Fruit fly (Drosophila melanogaster) whole organism, pupa: ENCODE data around the gene CG43091.

Source experiments
- CG10348 ChIP-seq: fragments of 200-800 bp; sonication (Bioruptor generic); IDR thresholded peaks from 2 replicates; pipeline ENCODE4 v1.3.6; 2022; ENCODE audit warnings: missing biosample characterization, missing genetic modification characterization
- CG12605 ChIP-seq: fragments of 200-800 bp; sonication (Bioruptor generic); IDR thresholded peaks from 2 replicates; pipeline ENCODE4 v1.3.6; 2022; ENCODE audit warnings: missing biosample characterization, missing genetic modification characterization
- CG13204 ChIP-seq: fragments of 200-800 bp; sonication (Bioruptor generic); optimal IDR thresholded peaks from 2 replicates; lab custom pipeline; 2018; ENCODE audit warnings: missing biosample characterization, mild to moderate bottlenecking, missing genetic modification characterization, moderate library complexity
- CG14655 ChIP-seq: fragments of 200-800 bp; sonication (Bioruptor generic); optimal IDR thresholded peaks from 3 replicates; lab custom pipeline; 2017; ENCODE audit warnings: mild to moderate bottlenecking, missing biosample characterization, missing genetic modification reagents, missing genetic modification characterization
- CG32121 ChIP-seq: fragments of 200-800 bp; sonication (Bioruptor generic); IDR thresholded peaks from 2 replicates; pipeline ENCODE4 v1.3.6; 2022; ENCODE audit warnings: missing biosample characterization, missing genetic modification characterization
- CG9948 ChIP-seq: fragments of 200-800 bp; sonication (Bioruptor generic); optimal IDR thresholded peaks from 2 replicates; lab custom pipeline; 2018; ENCODE audit warnings: missing biosample characterization, mild to moderate bottlenecking, missing genetic modification characterization, moderate library complexity
- D1 ChIP-seq: fragments of 200-800 bp; sonication (Bioruptor generic); optimal IDR thresholded peaks from 2 replicates; lab custom pipeline; 2018; ENCODE audit warnings: missing biosample characterization, mild to moderate bottlenecking, missing genetic modification characterization, moderate library complexity
- EcR ChIP-seq: fragments of 200-800 bp; sonication (Bioruptor generic); optimal IDR thresholded peaks from 3 replicates; lab custom pipeline; 2019; ENCODE audit warnings: missing biosample characterization, missing genetic modification characterization, mild to moderate bottlenecking, moderate library complexity, missing genetic modification reagents
- Ets98B ChIP-seq: fragments of 200-800 bp; sonication (Bioruptor generic); IDR thresholded peaks from 2 replicates; pipeline ENCODE4 v1.3.6; 2022; ENCODE audit warnings: missing biosample characterization, missing genetic modification characterization
- Pif1B ChIP-seq: fragments of 200-800 bp; sonication (Bioruptor generic); optimal IDR thresholded peaks from 3 replicates; lab custom pipeline; 2016; ENCODE audit warnings: missing biosample characterization, missing genetic modification characterization
- Snoo ChIP-seq: fragments of 200-800 bp; sonication (Bioruptor generic); optimal IDR thresholded peaks from 3 replicates; lab custom pipeline; 2017; ENCODE audit warnings: missing biosample characterization, mild to moderate bottlenecking, missing genetic modification characterization, inconsistent platforms
- fd96Ca ChIP-seq: fragments of 200-800 bp; sonication (Bioruptor generic); IDR thresholded peaks from 3 replicates; pipeline ENCODE4 v1.3.6; 2022; ENCODE audit warnings: missing biosample characterization, missing genetic modification characterization
- rn ChIP-seq: fragments of 200-800 bp; sonication (Bioruptor generic); IDR thresholded peaks from 2 replicates; pipeline ENCODE4 v1.3.6; 2022; ENCODE audit warnings: missing biosample characterization, missing genetic modification characterization

- no peak for TF ChIP-seq Pif1B (GFP tag; lab: Kevin White, UChicago)
- TF ChIP-seq EcR (GFP tag; lab: Kevin White, UChicago), result no peak
- no peak for TF ChIP-seq rn
- no peak for TF ChIP-seq fd96Ca (GFP tag; lab: Robert Waterston, UW)
- no peak for TF ChIP-seq CG32121 (GFP tag; lab: Robert Waterston, UW)
- no peak for TF ChIP-seq Ets98B (GFP tag; lab: Robert Waterston, UW)
- TF ChIP-seq CG10348 (GFP tag; lab: Robert Waterston, UW), result no peak
- TF ChIP-seq D1, result no peak
- no peak for TF ChIP-seq CG13204 (GFP tag; lab: Kevin White, UChicago)
- TF ChIP-seq Snoo (tag; lab: Kevin White, UChicago), result no peak
- no peak for TF ChIP-seq CG14655 (GFP tag; lab: Kevin White, UChicago)
- TF ChIP-seq CG9948 (tag; lab: Kevin White, UChicago), result no peak
- no peak for TF ChIP-seq CG12605 (GFP tag; lab: Robert Waterston, UW)
These were observed 25.4 kb upstream of the CG43091 start for dm6 chr3R:22793953-22794352.
